Fruit fly (Drosophila melanogaster): ENCODE measurements around the gene orb2.

orb2 gene

dm6 chr3L:8996173-8996767, 42.0 kb upstream of the orb2 start (continued):
- no peak for TF ChIP-seq da (GFP tag; optimal IDR thresholded peaks at IDR 0.05)
- peak; percentile 58 for TF ChIP-seq CG9932 (GFP tag; IDR thresholded peaks at IDR 0.05)
- TF ChIP-seq Trl (optimal IDR thresholded peaks at IDR 0.05) = no peak
- TF ChIP-seq Trl (GFP tag; optimal IDR thresholded peaks at IDR 0.05) = peak; percentile 33
- TF ChIP-seq HHEX (GFP tag; optimal IDR thresholded peaks at IDR 0.05) = peak; percentile 49
- TF ChIP-seq schlank (tag; optimal IDR thresholded peaks at IDR 0.05) = no peak
- TF ChIP-seq sd (tag; optimal IDR thresholded peaks at IDR 0.05) = no peak
- no peak for TF ChIP-seq Sox100B (GFP tag; optimal IDR thresholded peaks at IDR 0.05)
- no peak for TF ChIP-seq Dref (GFP tag; IDR thresholded peaks at IDR 0.05)
- TF ChIP-seq maf-S (GFP tag; optimal IDR thresholded peaks at IDR 0.05) = peak; percentile 10
- TF ChIP-seq pzg (GFP tag; optimal IDR thresholded peaks at IDR 0.05) = no peak
- TF ChIP-seq CG4820 (GFP tag; optimal IDR thresholded peaks at IDR 0.05) = peak; percentile 30
- peak; percentile 26; the same call in 1 of the 2 replicates for TF ChIP-seq klu (GFP tag; IDR thresholded peaks at IDR 0.05)
- no peak for TF ChIP-seq CG8290 (GFP tag; optimal IDR thresholded peaks at IDR 0.05)
- no peak for TF ChIP-seq CG8290 (tag; optimal IDR thresholded peaks at IDR 0.05)
- TF ChIP-seq nau (GFP tag; optimal IDR thresholded peaks at IDR 0.05) = no peak
- TF ChIP-seq Bdp1 (GFP tag; optimal IDR thresholded peaks at IDR 0.05) = no peak
- TF ChIP-seq CG2202 (tag; optimal IDR thresholded peaks at IDR 0.05) = peak; percentile 10
- TF ChIP-seq CG12942 (GFP tag; optimal IDR thresholded peaks at IDR 0.05) = peak; percentile 41
- peak; percentile 58 for TF ChIP-seq croc (GFP tag; conservative IDR thresholded peaks at IDR 0.05)
- no peak for TF ChIP-seq slou (GFP tag; optimal IDR thresholded peaks at IDR 0.05)
- TF ChIP-seq CG32532 (GFP tag; IDR thresholded peaks at IDR 0.05) = peak; percentile 73
- TF ChIP-seq onecut (GFP tag; IDR thresholded peaks at IDR 0.05) = no peak
- no peak for TF ChIP-seq CG10462 (GFP tag; optimal IDR thresholded peaks at IDR 0.05)
- TF ChIP-seq pita (GFP tag; optimal IDR thresholded peaks at IDR 0.05) = no peak
- no peak for TF ChIP-seq stwl (tag; optimal IDR thresholded peaks at IDR 0.05)
- TF ChIP-seq insv (GFP tag; optimal IDR thresholded peaks at IDR 0.05) = no peak
- TF ChIP-seq Elba2 (GFP tag; optimal IDR thresholded peaks at IDR 0.05) = no peak
- TF ChIP-seq CG1233 (GFP tag; optimal IDR thresholded peaks at IDR 0.05) = peak; percentile 39
- peak; percentile 25 for TF ChIP-seq CG12104 (GFP tag; optimal IDR thresholded peaks at IDR 0.05)
- 0 out of 3 replicates have a peak, but pooled peaks have one; percentile 46 for TF ChIP-seq gce (GFP tag; IDR thresholded peaks at IDR 0.05)
- peak; percentile 77 for TF ChIP-seq CG32772 (GFP tag; IDR thresholded peaks at IDR 0.05)
- TF ChIP-seq HLHmδ (GFP tag; optimal IDR thresholded peaks at IDR 0.05) = no peak
- TF ChIP-seq chinmo (GFP tag; IDR thresholded peaks at IDR 0.05; ENCODE audit: partially characterized antibody) = no peak
- peak; percentile 31 for TF ChIP-seq Spps (tag; optimal IDR thresholded peaks at IDR 0.05)
- TF ChIP-seq pfk (GFP tag; optimal IDR thresholded peaks at IDR 0.05) = no peak
- TF ChIP-seq Aef1 (GFP tag; IDR thresholded peaks at IDR 0.05) = peak; percentile 44; the same call in 1 of the 3 replicates
- peak; percentile 58 for TF ChIP-seq Abd-B (GFP tag; optimal IDR thresholded peaks at IDR 0.05)
- TF ChIP-seq CG32767 (GFP tag; IDR thresholded peaks at IDR 0.05) = peak; percentile 68; the same call in 1 of the 2 replicates
- no peak for TF ChIP-seq vnd (GFP tag; IDR thresholded peaks at IDR 0.05; ENCODE audit: partially characterized antibody)
- no peak for TF ChIP-seq CG17385 (GFP tag; optimal IDR thresholded peaks at IDR 0.05)
- TF ChIP-seq row (GFP tag; IDR thresholded peaks at IDR 0.05) = peak; percentile 79
- TF ChIP-seq hkb (optimal IDR thresholded peaks at IDR 0.05) = no peak
- peak; percentile 74 for TF ChIP-seq hkb (GFP tag; IDR thresholded peaks at IDR 0.05)
- TF ChIP-seq CG7745 (tag; optimal IDR thresholded peaks at IDR 0.05) = no peak
- TF ChIP-seq Hmx (GFP tag; optimal IDR thresholded peaks at IDR 0.05) = no peak
- TF ChIP-seq NFAT (GFP tag; IDR thresholded peaks at IDR 0.05) = no peak
- TF ChIP-seq CG34224 (GFP tag; IDR thresholded peaks at IDR 0.05; ENCODE audit: partially characterized antibody) = no peak
- TF ChIP-seq CG31224 (GFP tag; IDR thresholded peaks at IDR 0.05) = 0 out of 2 replicates have a peak, but pooled peaks have one; percentile 48
- TF ChIP-seq org-1 (GFP tag; optimal IDR thresholded peaks at IDR 0.05) = no peak
- TF ChIP-seq crol (GFP tag; IDR thresholded peaks at IDR 0.05) = no peak
- TF ChIP-seq CG4328 (GFP tag; optimal IDR thresholded peaks at IDR 0.05) = no peak

Measured in whole organism, embryonic.